Fruit fly (Drosophila melanogaster) whole organism, embryonic: ENCODE results near the gene CG42449.

Experiments used
- Adf1 ChIP-seq: fragments of 200-800 bp; sonication (Bioruptor generic); IDR thresholded peaks from 2 replicates; pipeline ENCODE4 v1.3.6; 2022; ENCODE audit warnings: missing biosample characterization, missing genetic modification characterization
- CG10147 ChIP-seq: fragments of 200-800 bp; sonication (Bioruptor generic); optimal IDR thresholded peaks from 2 replicates; lab custom pipeline; 2019; ENCODE audit warnings: missing biosample characterization, mild to moderate bottlenecking, missing genetic modification characterization, moderate library complexity
- CG10565 ChIP-seq: fragments of 200-800 bp; sonication (Bioruptor generic); optimal IDR thresholded peaks from 3 replicates; lab custom pipeline; 2016; ENCODE audit warnings: missing biosample characterization, mild to moderate bottlenecking, missing genetic modification characterization
- CG12155 ChIP-seq: fragments of 200-800 bp; sonication (Bioruptor generic); optimal IDR thresholded peaks from 3 replicates; lab custom pipeline; 2016; ENCODE audit warnings: missing biosample characterization, missing genetic modification characterization
- CG13123 ChIP-seq: fragments of 200-800 bp; sonication (Bioruptor generic); optimal IDR thresholded peaks from 2 replicates; lab custom pipeline; 2016; ENCODE audit warnings: missing biosample characterization, missing genetic modification characterization
- CG17186 ChIP-seq: fragments of 200-800 bp; sonication (Bioruptor generic); optimal IDR thresholded peaks from 3 replicates; lab custom pipeline; 2017; ENCODE audit warnings: missing biosample characterization, missing genetic modification reagents, missing genetic modification characterization
- CG17568 ChIP-seq: fragments of 200-800 bp; sonication (Bioruptor generic); optimal IDR thresholded peaks from 2 replicates; lab custom pipeline; 2018; ENCODE audit warnings: missing biosample characterization, mild to moderate bottlenecking, missing genetic modification characterization, moderate library complexity
- CG17829 ChIP-seq: fragments of 200-800 bp; optimal IDR thresholded peaks from 2 replicates; lab custom pipeline; 2019; ENCODE audit warnings: missing biosample characterization, mild to moderate bottlenecking, missing genetic modification characterization, moderate library complexity
- CG18262 ChIP-seq: fragments of 200-800 bp; optimal IDR thresholded peaks from 3 replicates; lab custom pipeline; 2019; ENCODE audit warnings: missing biosample characterization, mild to moderate bottlenecking, missing genetic modification characterization, moderate library complexity
- CG18619 ChIP-seq: fragments of 200-800 bp; sonication (Bioruptor generic); optimal IDR thresholded peaks from 3 replicates; lab custom pipeline; 2017; ENCODE audit warnings: missing biosample characterization, mild to moderate bottlenecking, missing genetic modification characterization
- CG18764 ChIP-seq: fragments of 200-800 bp; sonication (Bioruptor generic); optimal IDR thresholded peaks from 3 replicates; lab custom pipeline; 2016; ENCODE audit warnings: missing biosample characterization, missing genetic modification characterization
- CG31441 ChIP-seq: fragments of 200-800 bp; sonication (Bioruptor generic); IDR thresholded peaks from 2 replicates; pipeline ENCODE4 v1.3.6; 2022; ENCODE audit warnings: missing biosample characterization, missing genetic modification characterization
- CG3163 ChIP-seq: fragments of 200-800 bp; sonication (Bioruptor generic); optimal IDR thresholded peaks from 3 replicates; lab custom pipeline; 2016; ENCODE audit warnings: missing biosample characterization, missing genetic modification characterization
- CG32767 ChIP-seq: fragments of 200-800 bp; sonication (Bioruptor generic); IDR thresholded peaks from 2 replicates; pipeline ENCODE4 v1.3.6; 2022; ENCODE audit warnings: missing biosample characterization, missing genetic modification characterization
- CG3995 ChIP-seq: fragments of 200-800 bp; sonication (Bioruptor generic); optimal IDR thresholded peaks from 3 replicates; lab custom pipeline; 2016; ENCODE audit warnings: missing biosample characterization, missing genetic modification characterization
- CG5180 ChIP-seq: fragments of 200-800 bp; sonication (Bioruptor generic); optimal IDR thresholded peaks from 3 replicates; lab custom pipeline; 2017; ENCODE audit warnings: missing biosample characterization, missing genetic modification characterization, mild to moderate bottlenecking, moderate library complexity, missing genetic modification reagents
- CG6175 ChIP-seq: fragments of 200-800 bp; sonication (Bioruptor generic); IDR thresholded peaks from 3 replicates; pipeline ENCODE4 v1.3.6; 2022; ENCODE audit warnings: missing biosample characterization, missing genetic modification characterization
- CG8388 ChIP-seq: fragments of 200-800 bp; sonication (Bioruptor generic); optimal IDR thresholded peaks from 2 replicates; lab custom pipeline; 2019; ENCODE audit warnings: missing biosample characterization, mild to moderate bottlenecking, missing genetic modification characterization, moderate library complexity
- CG9876 ChIP-seq: fragments of 200-800 bp; sonication (Bioruptor generic); optimal IDR thresholded peaks from 2 replicates; lab custom pipeline; 2016; ENCODE audit warnings: missing biosample characterization, missing genetic modification characterization
- Chrac-16 ChIP-seq: fragments of 200-800 bp; sonication (Bioruptor generic); optimal IDR thresholded peaks from 3 replicates; lab custom pipeline; 2016; ENCODE audit warnings: missing biosample characterization, missing genetic modification characterization
- Dbx ChIP-seq: fragments of 200-800 bp; sonication (Bioruptor generic); IDR thresholded peaks from 3 replicates; pipeline ENCODE4 v1.3.6; 2022; ENCODE audit warnings: missing biosample characterization, missing genetic modification characterization
- Dek ChIP-seq: fragments of 200-800 bp; sonication (Bioruptor generic); optimal IDR thresholded peaks from 3 replicates; lab custom pipeline; 2019; ENCODE audit warnings: missing biosample characterization, mild to moderate bottlenecking, missing genetic modification characterization, moderate library complexity
- Dip3 ChIP-seq: fragments of 200-800 bp; sonication (Bioruptor generic); optimal IDR thresholded peaks from 3 replicates; lab custom pipeline; 2016; ENCODE audit warnings: missing biosample characterization, missing genetic modification characterization
- Fer2 ChIP-seq: fragments of 200-800 bp; sonication (Bioruptor generic); optimal IDR thresholded peaks from 2 replicates; lab custom pipeline; 2018; ENCODE audit warnings: missing biosample characterization, mild to moderate bottlenecking, missing genetic modification characterization, moderate library complexity
- Hr3 ChIP-seq: fragments of 200-800 bp; sonication (Bioruptor generic); optimal IDR thresholded peaks from 3 replicates; lab custom pipeline; 2016; ENCODE audit warnings: missing biosample characterization, missing genetic modification characterization
- NK7.1 ChIP-seq: fragments of 200-800 bp; sonication (Bioruptor generic); optimal IDR thresholded peaks from 3 replicates; lab custom pipeline; 2016; ENCODE audit warnings: missing biosample characterization, missing genetic modification characterization
- Nf-YA ChIP-seq: fragments of 200-800 bp; sonication (Bioruptor generic); IDR thresholded peaks from 2 replicates; pipeline ENCODE4 v1.3.6; 2022; ENCODE audit warnings: missing biosample characterization, missing genetic modification characterization
- Pdp1 ChIP-seq, 2 experiments: fragments of 200-800 bp; sonication (Bioruptor generic); optimal IDR thresholded peaks; 3 replicates each; lab custom pipeline; 2016; ENCODE audit warnings: missing biosample characterization in 2 of 2, missing genetic modification characterization in 2 of 2, mild to moderate bottlenecking in 1 of 2, moderate library complexity in 1 of 2
- Sin3A ChIP-seq: fragments of >200 bp; optimal IDR thresholded peaks from 2 replicates; lab custom pipeline; 2018
- Sry-β ChIP-seq: fragments of 200-800 bp; sonication (Bioruptor generic); optimal IDR thresholded peaks from 2 replicates; lab custom pipeline; 2018; ENCODE audit warnings: missing biosample characterization, mild to moderate bottlenecking, missing genetic modification characterization, moderate library complexity
- Tbp ChIP-seq: fragments of >200 bp; optimal IDR thresholded peaks from 2 replicates; lab custom pipeline; 2018; ENCODE audit warnings: missing biosample characterization, missing genetic modification characterization
- ab ChIP-seq: fragments of 200-800 bp; sonication (Bioruptor generic); optimal IDR thresholded peaks from 2 replicates; lab custom pipeline; 2016; ENCODE audit warnings: missing biosample characterization, missing genetic modification characterization
- bbx ChIP-seq: fragments of 200-800 bp; sonication (Bioruptor generic); IDR thresholded peaks from 2 replicates; pipeline ENCODE4 v1.3.6; 2022; ENCODE audit warnings: missing biosample characterization, missing genetic modification characterization; ENCODE audit not compliant: partially characterized antibody
- cas ChIP-seq: fragments of 200-800 bp; sonication (Bioruptor generic); IDR thresholded peaks from 2 replicates; pipeline ENCODE4 v1.3.6; 2022; ENCODE audit warnings: missing biosample characterization, missing genetic modification characterization
- ci ChIP-seq: fragments of 200-800 bp; sonication (Bioruptor generic); IDR thresholded peaks from 3 replicates; pipeline ENCODE4 v1.3.6; 2022; ENCODE audit warnings: missing biosample characterization, missing genetic modification characterization
- disco-r ChIP-seq: fragments of 200-800 bp; sonication (Bioruptor generic); optimal IDR thresholded peaks from 2 replicates; lab custom pipeline; 2016; ENCODE audit warnings: missing biosample characterization, missing genetic modification characterization
- eyg ChIP-seq: fragments of 200-800 bp; sonication (Bioruptor generic); optimal IDR thresholded peaks from 3 replicates; lab custom pipeline; 2016; ENCODE audit warnings: missing biosample characterization, missing genetic modification characterization
- fd96Cb ChIP-seq: fragments of 200-800 bp; sonication (Bioruptor generic); optimal IDR thresholded peaks from 2 replicates; lab custom pipeline; 2018; ENCODE audit warnings: missing biosample characterization, mild to moderate bottlenecking, missing genetic modification characterization, moderate library complexity
- grau ChIP-seq: fragments of 200-800 bp; optimal IDR thresholded peaks from 3 replicates; lab custom pipeline; 2019; ENCODE audit warnings: missing biosample characterization, mild to moderate bottlenecking, missing genetic modification characterization, moderate library complexity
- maf-S ChIP-seq: fragments of 200-800 bp; sonication (Bioruptor generic); optimal IDR thresholded peaks from 2 replicates; lab custom pipeline; 2016; ENCODE audit warnings: missing biosample characterization, missing genetic modification characterization
- mam ChIP-seq: fragments of 200-800 bp; sonication (Bioruptor generic); optimal IDR thresholded peaks from 3 replicates; lab custom pipeline; 2016; ENCODE audit warnings: missing biosample characterization, missing genetic modification characterization
- nerfin-1 ChIP-seq: fragments of 200-800 bp; sonication (Bioruptor generic); optimal IDR thresholded peaks from 3 replicates; lab custom pipeline; 2019; ENCODE audit warnings: missing biosample characterization, mild to moderate bottlenecking, missing genetic modification characterization, moderate library complexity
- onecut ChIP-seq: fragments of 200-800 bp; sonication (Bioruptor generic); IDR thresholded peaks from 2 replicates; pipeline ENCODE4 v1.3.6; 2022; ENCODE audit warnings: missing biosample characterization, missing genetic modification characterization
- pum ChIP-seq: fragments of 200-800 bp; sonication (Bioruptor generic); optimal IDR thresholded peaks from 2 replicates; lab custom pipeline; 2016; ENCODE audit warnings: missing biosample characterization, missing genetic modification characterization
- ro ChIP-seq: fragments of 200-800 bp; sonication (Bioruptor generic); IDR thresholded peaks from 2 replicates; pipeline ENCODE4 v1.3.6; 2022; ENCODE audit warnings: missing biosample characterization, missing genetic modification characterization
- sd ChIP-seq: fragments of 200-800 bp; sonication (Bioruptor generic); optimal IDR thresholded peaks from 3 replicates; lab custom pipeline; 2018; ENCODE audit warnings: missing biosample characterization, mild to moderate bottlenecking, missing genetic modification characterization, moderate library complexity
- sens-2 ChIP-seq: fragments of 200-800 bp; sonication (Bioruptor generic); IDR thresholded peaks from 2 replicates; pipeline ENCODE4 v1.3.6; 2022; ENCODE audit warnings: missing biosample characterization, missing genetic modification characterization
- sna ChIP-seq: fragments of 200-800 bp; sonication (Bioruptor generic); IDR thresholded peaks from 2 replicates; pipeline ENCODE4 v1.3.6; 2022; ENCODE audit warnings: missing biosample characterization, missing genetic modification characterization; ENCODE audit not compliant: partially characterized antibody
- tio ChIP-seq: fragments of 200-800 bp; sonication (Bioruptor generic); optimal IDR thresholded peaks from 2 replicates; lab custom pipeline; 2017; ENCODE audit warnings: missing biosample characterization, missing genetic modification characterization, inconsistent platforms
- vfl ChIP-seq: fragments of 200-800 bp; sonication (Bioruptor generic); optimal IDR thresholded peaks from 2 replicates; lab custom pipeline; 2016; ENCODE audit warnings: missing biosample characterization, missing genetic modification characterization
- zen2 ChIP-seq: fragments of 200-800 bp; sonication (Bioruptor generic); IDR thresholded peaks from 3 replicates; pipeline ENCODE4 v1.3.6; 2022; ENCODE audit warnings: missing biosample characterization, missing genetic modification characterization; ENCODE audit not compliant: partially characterized antibody
- zf30C ChIP-seq: fragments of 200-800 bp; sonication (Bioruptor generic); optimal IDR thresholded peaks from 3 replicates; lab custom pipeline; 2018; ENCODE audit warnings: missing biosample characterization, mild to moderate bottlenecking, missing genetic modification characterization

Gene CG42449

DNA sequence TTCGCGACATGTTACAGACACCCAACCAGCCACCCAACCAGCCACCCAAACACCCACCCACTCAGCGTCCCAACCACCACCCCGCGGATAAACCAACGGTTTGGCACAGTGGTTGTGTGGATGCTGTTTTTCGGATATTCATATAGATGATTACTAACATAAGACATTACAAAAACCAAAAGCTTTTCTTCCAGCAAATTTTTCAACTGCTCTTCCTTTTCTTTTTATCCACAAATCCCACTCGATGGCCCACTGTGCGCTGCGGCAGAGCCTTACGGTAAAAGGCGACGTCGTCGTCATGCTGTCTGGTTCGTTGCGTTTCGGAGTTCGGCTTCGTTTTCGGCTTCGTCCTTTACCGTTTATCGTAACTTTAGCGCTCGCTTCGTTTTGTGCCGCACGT, 44.5 kb upstream of the CG42449 start (continued):
- TF ChIP-seq pum (GFP tag; lab: Kevin White, UChicago) (peak; percentile 16), Dek (tag; lab: Kevin White, UChicago) (peak; percentile 51), Tbp (GFP tag; lab: Kevin White, UChicago) (no peak), CG17829 (tag; lab: Kevin White, UChicago) (peak; percentile 24), CG10565 (GFP tag; lab: Kevin White, UChicago) (no peak), CG12155 (GFP tag; lab: Kevin White, UChicago) (peak; percentile 31), Nf-YA (GFP tag; lab: Robert Waterston, UW) (no peak), CG6175 (0 out of 3 replicates have a peak, but pooled peaks have one; percentile 14), zen2 (GFP tag; lab: Robert Waterston, UW) (no peak), NK7.1 (GFP tag; lab: Kevin White, UChicago) (no peak), Sry-β (GFP tag; lab: Kevin White, UChicago) (no peak), mam (peak; percentile 50), sd (tag; lab: Kevin White, UChicago) (no peak), zf30C (GFP tag; lab: Kevin White, UChicago) (no peak), vfl (GFP tag; lab: Kevin White, UChicago) (peak; percentile 39), CG10147 (peak; percentile 28), ab (GFP tag; lab: Kevin White, UChicago) (no peak), CG32767 (no peak), CG17568 (GFP tag; lab: Kevin White, UChicago) (no peak), fd96Cb (peak; percentile 49), disco-r (GFP tag; lab: Kevin White, UChicago) (no peak), Dip3 (GFP tag; lab: Kevin White, UChicago) (peak; percentile 44), sna (GFP tag; lab: Robert Waterston, UW) (no peak), sens-2 (GFP tag; lab: Robert Waterston, UW) (no peak), CG18262 (tag; lab: Kevin White, UChicago) (peak; percentile 28), CG13123 (GFP tag; lab: Kevin White, UChicago) (no peak), tio (peak; percentile 13), CG9876 (GFP tag; lab: Kevin White, UChicago) (no peak), Hr3 (peak; percentile 4), Adf1 (peak; percentile 88), nerfin-1 (tag; lab: Kevin White, UChicago) (no peak), onecut (peak; percentile 64), CG18619 (GFP tag; lab: Kevin White, UChicago) (peak; percentile 32), bbx (GFP tag; lab: Robert Waterston, UW) (no peak), CG3995 (GFP tag; lab: Kevin White, UChicago) (no peak), CG17186 (GFP tag; lab: Kevin White, UChicago) (no peak), ro (GFP tag; lab: Robert Waterston, UW) (no peak), cas (GFP tag; lab: Robert Waterston, UW) (no peak), Fer2 (tag; lab: Kevin White, UChicago) (peak; percentile 39), CG3163 (GFP tag; lab: Kevin White, UChicago) (no peak), CG31441 (no peak), Pdp1 (GFP tag; optimal IDR thresholded peaks at IDR 0.05; lab: Kevin White, UChicago) (peak in 1 of 2 experiments; percentile 42), Chrac-16 (GFP tag; lab: Kevin White, UChicago) (no peak), eyg (GFP tag; lab: Kevin White, UChicago) (peak; percentile 29), grau (tag; lab: Kevin White, UChicago) (peak; percentile 54), CG5180 (GFP tag; lab: Kevin White, UChicago) (peak; percentile 16), CG18764 (no peak), Dbx (GFP tag; lab: Robert Waterston, UW) (peak; percentile 80), ci (GFP tag; lab: Robert Waterston, UW) (peak; percentile 84; the same call in 2 of the 3 replicates), CG8388 (GFP tag; lab: Kevin White, UChicago) (peak; percentile 33), maf-S (peak; percentile 47), Sin3A (no peak)
